Worm (Caenorhabditis elegans) whole organism, L4/young adult: ENCODE results near the gene Y56A3A.16.

Experiments
- dao-5 ChIP-seq: sonication (generic microtip); optimal IDR thresholded peaks from 2 replicates; lab custom pipeline; 2016; ENCODE audit warnings: missing genotype, missing genetic modification characterization, moderate library complexity, missing compliant biosample characterization
- him-1 ChIP-seq: sonication (generic microtip); optimal IDR thresholded peaks from 2 replicates; lab custom pipeline; 2016; ENCODE audit warnings: missing genotype, missing genetic modification reagents, missing genetic modification characterization, missing compliant biosample characterization

ce11 chrIII:11876130-11876529 lies 38.0 kb downstream of the Y56A3A.16 start:
- TF ChIP-seq him-1 (tag; lab: Kevin White, UChicago) (no peak), dao-5 (tag; lab: Kevin White, UChicago) (no peak)
